Fruit fly (Drosophila melanogaster): ENCODE data around the gene ntc.
A peak's percentile ranks its signal among the peaks of the same experiment; 100 is the strongest.

ntc gene

dm6 chr3L:3826541-3826940 lies 20.3 kb upstream of the ntc start (continued):
- TF ChIP-seq CG1024 (GFP tag; IDR thresholded peaks at IDR 0.05) = peak; percentile 68
- TF ChIP-seq Rfx (GFP tag; IDR thresholded peaks at IDR 0.05) = peak; percentile 84
- TF ChIP-seq exex (tag; optimal IDR thresholded peaks at IDR 0.05) = peak; percentile 42
- peak; percentile 80 for TF ChIP-seq Hr3 (GFP tag; optimal IDR thresholded peaks at IDR 0.05)
- TF ChIP-seq chm (GFP tag; IDR thresholded peaks at IDR 0.05) = 0 out of 2 replicates have a peak, but pooled peaks have one; percentile 26
- no peak for TF ChIP-seq fru (optimal IDR thresholded peaks at IDR 0.05)
- peak; percentile 84 for TF ChIP-seq phol (tag; optimal IDR thresholded peaks at IDR 0.05)
- peak; percentile 71 for TF ChIP-seq wor (GFP tag; IDR thresholded peaks at IDR 0.05)
- TF ChIP-seq CG17359 (tag; optimal IDR thresholded peaks at IDR 0.05) = peak; percentile 83
- no peak for TF ChIP-seq CHES-1-like (GFP tag; optimal IDR thresholded peaks at IDR 0.05)
- peak in 1 of 2 experiments; percentile 17 for TF ChIP-seq crp (GFP tag; optimal IDR thresholded peaks at IDR 0.05)
- TF ChIP-seq bsh (GFP tag; optimal IDR thresholded peaks at IDR 0.05) = peak in 1 of 2 experiments; percentile 85
- TF ChIP-seq CG4820 (GFP tag; optimal IDR thresholded peaks at IDR 0.05) = peak; percentile 43
- TF ChIP-seq CG33213 (GFP tag; optimal IDR thresholded peaks at IDR 0.05) = no peak
- TF ChIP-seq CG12071 (GFP tag; optimal IDR thresholded peaks at IDR 0.05) = peak; percentile 29
- peak; percentile 95 for TF ChIP-seq CG2678 (tag; optimal IDR thresholded peaks at IDR 0.05)
- TF ChIP-seq Dfd (GFP tag; optimal IDR thresholded peaks at IDR 0.05) = no peak
- TF ChIP-seq da (GFP tag; optimal IDR thresholded peaks at IDR 0.05) = no peak
- TF ChIP-seq CG10462 (GFP tag; optimal IDR thresholded peaks at IDR 0.05) = peak; percentile 57
- TF ChIP-seq CG12236 (GFP tag; optimal IDR thresholded peaks at IDR 0.05) = no peak
- no peak for TF ChIP-seq CG16779 (GFP tag; IDR thresholded peaks at IDR 0.05)
- no peak for TF ChIP-seq eyg (GFP tag; optimal IDR thresholded peaks at IDR 0.05)
- TF ChIP-seq CG12104 (GFP tag; optimal IDR thresholded peaks at IDR 0.05) = peak; percentile 73
- peak; percentile 77 for TF ChIP-seq esg (GFP tag; conservative IDR thresholded peaks at IDR 0.05)
- TF ChIP-seq HmgD (GFP tag; optimal IDR thresholded peaks at IDR 0.05) = no peak
- no peak for TF ChIP-seq CG33557 (GFP tag; optimal IDR thresholded peaks at IDR 0.05)
- no peak for TF ChIP-seq zfh2 (GFP tag; optimal IDR thresholded peaks at IDR 0.05)
- no peak for TF ChIP-seq CG10565 (GFP tag; optimal IDR thresholded peaks at IDR 0.05)
- TF ChIP-seq Usf (GFP tag; optimal IDR thresholded peaks at IDR 0.05) = peak; percentile 17
- peak; percentile 54 for TF ChIP-seq psq (GFP tag; optimal IDR thresholded peaks at IDR 0.05)
- TF ChIP-seq ranshi (GFP tag; IDR thresholded peaks at IDR 0.05) = peak; percentile 89
- TF ChIP-seq CG6813 (GFP tag; optimal IDR thresholded peaks at IDR 0.05) = peak; percentile 85
- peak; percentile 81 for TF ChIP-seq Sox100B (GFP tag; optimal IDR thresholded peaks at IDR 0.05)
- peak; percentile 87 for TF ChIP-seq dysf (GFP tag; IDR thresholded peaks at IDR 0.05)
- no peak for TF ChIP-seq Mrtf (GFP tag; IDR thresholded peaks at IDR 0.05)
- TF ChIP-seq D (optimal IDR thresholded peaks at IDR 0.05) = no peak
- TF ChIP-seq D (GFP tag; optimal IDR thresholded peaks at IDR 0.05) = peak; percentile 76
- TF ChIP-seq CG11504 (tag; optimal IDR thresholded peaks at IDR 0.05) = peak; percentile 91
- peak; percentile 2 for TF ChIP-seq CG6654 (GFP tag; optimal IDR thresholded peaks at IDR 0.05)
- TF ChIP-seq Hr39 (optimal IDR thresholded peaks at IDR 0.05) = no peak
- no peak for TF ChIP-seq Kr (GFP tag; optimal IDR thresholded peaks at IDR 0.05)
- TF ChIP-seq CG6854 (GFP tag; optimal IDR thresholded peaks at IDR 0.05) = peak; percentile 75
- peak; percentile 92 for TF ChIP-seq gem (tag; optimal IDR thresholded peaks at IDR 0.05)
- peak; percentile 84 for TF ChIP-seq caup (GFP tag; optimal IDR thresholded peaks at IDR 0.05; ENCODE audit: severe bottlenecking)
- TF ChIP-seq CG12299 (tag; optimal IDR thresholded peaks at IDR 0.05) = peak; percentile 84
- TF ChIP-seq jigr1 (GFP tag; IDR thresholded peaks at IDR 0.05) = no peak
- no peak for TF ChIP-seq Abd-B (GFP tag; optimal IDR thresholded peaks at IDR 0.05)
- no peak for TF ChIP-seq ac (GFP tag; optimal IDR thresholded peaks at IDR 0.05)
- peak; percentile 5 for TF ChIP-seq Lhr (GFP tag; optimal IDR thresholded peaks at IDR 0.05)
- peak; percentile 69 for TF ChIP-seq CG1602 (GFP tag; optimal IDR thresholded peaks at IDR 0.05)
- TF ChIP-seq sd (tag; optimal IDR thresholded peaks at IDR 0.05) = no peak
- peak; percentile 41 for TF ChIP-seq slou (GFP tag; optimal IDR thresholded peaks at IDR 0.05)
